Worm (Caenorhabditis elegans) whole organism, early embryonic: ENCODE results near the gene pept-2.

ENCODE experiments used
- F13C5.2 ChIP-seq: sonication (generic microtip); optimal IDR thresholded peaks from 2 replicates; lab custom pipeline; 2017; ENCODE audit warnings: mild to moderate bottlenecking, missing genetic modification characterization, inconsistent platforms, missing compliant biosample characterization
- ceh-36 ChIP-seq: sonication (generic microtip); optimal IDR thresholded peaks from 2 replicates; lab custom pipeline; 2016; ENCODE audit warnings: missing genetic modification characterization, inconsistent platforms, missing compliant biosample characterization
- pes-1 ChIP-seq: fragments of 200-800 bp; sonication (Bioruptor generic); IDR thresholded peaks from 2 replicates; pipeline ENCODE4 v1.3.6; 2022; ENCODE audit warnings: missing genetic modification reagents, missing genetic modification characterization, missing compliant biosample characterization
- sea-1 ChIP-seq: fragments of 200-800 bp; sonication (Bioruptor generic); conservative IDR thresholded peaks from 2 replicates; pipeline ENCODE4 v1.3.6; 2022; ENCODE audit warnings: missing genetic modification characterization, missing compliant biosample characterization

DNA sequence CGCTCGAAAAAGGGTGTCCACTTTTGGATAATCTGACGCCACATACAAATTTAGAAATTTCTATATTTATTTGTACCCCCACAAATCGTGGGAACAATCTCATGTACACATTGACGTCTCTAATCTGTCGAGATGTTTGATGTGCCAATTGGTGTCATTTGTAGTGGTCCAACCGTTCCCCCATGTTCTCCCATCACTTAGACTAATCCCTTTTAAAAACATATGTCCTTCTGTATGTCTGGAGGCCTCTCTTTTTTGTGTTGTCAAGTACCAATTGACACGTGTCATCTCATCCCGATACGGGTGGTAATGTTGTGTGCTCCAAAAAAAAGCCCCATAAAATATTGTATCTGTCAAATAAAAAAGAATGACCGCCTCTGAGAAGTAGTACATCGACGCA is 45.1 kb upstream of the pept-2 start:
- TF ChIP-seq pes-1 (no peak), ceh-36 (tag; lab: Kevin White, UChicago) (peak; percentile 6), F13C5.2 (tag; lab: Kevin White, UChicago) (no peak), sea-1 (GFP tag; lab: Robert Waterston, UW) (no peak)
